Worm (Caenorhabditis elegans) whole organism, L1 larva: ENCODE data around the gene F49C12.1.
A peak's percentile ranks its signal among the peaks of the same experiment; 100 is the strongest.

Experiments used
- C16A3.4 ChIP-seq: fragments of 150-350 bp; optimal IDR thresholded peaks from 2 replicates; lab custom pipeline; 2014; ENCODE audit warnings: missing biosample characterization, missing genetic modification characterization
- C34B4.2 ChIP-seq: sonication (generic microtip); optimal IDR thresholded peaks from 2 replicates; lab custom pipeline; 2017; ENCODE audit warnings: mild to moderate bottlenecking, missing genetic modification characterization, missing compliant biosample characterization
- F16B12.6 ChIP-seq: fragments of 150-350 bp; optimal IDR thresholded peaks from 2 replicates; lab custom pipeline; 2014; ENCODE audit warnings: missing biosample characterization, missing genetic modification characterization
- alr-1 ChIP-seq: fragments of 200-800 bp; sonication (Bioruptor generic); optimal IDR thresholded peaks from 2 replicates; lab custom pipeline; 2018; ENCODE audit warnings: borderline replicate concordance, mild to moderate bottlenecking, missing genetic modification characterization, missing compliant biosample characterization
- blmp-1 ChIP-seq: fragments of 150-350 bp; optimal IDR thresholded peaks from 2 replicates; lab custom pipeline; 2014; ENCODE audit warnings: missing biosample characterization, missing genetic modification characterization
- ceh-82 ChIP-seq, 3 experiments: fragments of 150-350 bp in 1 of 3; sonication (generic microtip) in 2 of 3; optimal IDR thresholded peaks; 2 replicates each; lab custom pipeline; 2014 to 2017; ENCODE audit warnings: missing biosample characterization in 3 of 3, missing genetic modification characterization in 3 of 3
- ces-1 ChIP-seq: fragments of 150-350 bp; optimal IDR thresholded peaks from 2 replicates; lab custom pipeline; 2014; ENCODE audit warnings: missing biosample characterization, missing genetic modification reagents, missing genetic modification characterization
- dsc-1 ChIP-seq: sonication (generic microtip); optimal IDR thresholded peaks from 2 replicates; lab custom pipeline; 2016; ENCODE audit warnings: mild to moderate bottlenecking, missing genetic modification characterization, missing compliant biosample characterization
- efl-1 ChIP-seq, 4 experiments: fragments of 150-350 bp; optimal IDR thresholded peaks in 3 of 4; peaks in 1 of 4; 1 replicate in 1 of 4; 2 replicates in 3 of 4; lab custom pipeline; 2014; ENCODE audit warnings: missing biosample characterization in 2 of 4, missing genetic modification characterization in 2 of 4, missing genetic modification reagents in 2 of 4
- egl-13 ChIP-seq: sonication (generic microtip); optimal IDR thresholded peaks from 2 replicates; lab custom pipeline; 2016; ENCODE audit warnings: missing genotype, missing genetic modification reagents, missing genetic modification characterization, missing compliant biosample characterization
- elt-2 ChIP-seq: sonication (generic microtip); optimal IDR thresholded peaks from 2 replicates; lab custom pipeline; 2016; ENCODE audit warnings: missing genetic modification characterization, mild to moderate bottlenecking, inconsistent platforms, missing compliant biosample characterization, missing genetic modification reagents
- elt-3 ChIP-seq, 6 experiments: fragments of 150-350 bp in 1 of 6; sonication (generic microtip); optimal IDR thresholded peaks; 2 replicates each; lab custom pipeline; 2017 to 2018; ENCODE audit warnings: missing biosample characterization in 6 of 6, missing genetic modification characterization in 6 of 6, inconsistent platforms in 1 of 6
- ets-5 ChIP-seq: fragments of 200-800 bp; sonication (Bioruptor generic); IDR thresholded peaks from 2 replicates; pipeline ENCODE4 v1.3.6; 2022; ENCODE audit warnings: missing genetic modification characterization, missing compliant biosample characterization
- fkh-10 ChIP-seq: sonication (generic microtip); optimal IDR thresholded peaks from 2 replicates; lab custom pipeline; 2017; ENCODE audit warnings: missing biosample characterization, missing genetic modification reagents, missing genetic modification characterization
- grh-1 ChIP-seq: fragments of 200-800 bp; sonication (Bioruptor generic); IDR thresholded peaks from 2 replicates; pipeline ENCODE4 v1.3.6; 2022; ENCODE audit warnings: missing genetic modification reagents, missing genetic modification characterization, missing compliant biosample characterization
- hlh-17 ChIP-seq: fragments of 200-800 bp; sonication (Bioruptor generic); optimal IDR thresholded peaks from 2 replicates; lab custom pipeline; 2018; ENCODE audit warnings: missing genetic modification characterization, mild to moderate bottlenecking, missing compliant biosample characterization, moderate library complexity, borderline replicate concordance
- hlh-4 ChIP-seq: sonication (generic microtip); optimal IDR thresholded peaks from 2 replicates; lab custom pipeline; 2016; ENCODE audit warnings: mild to moderate bottlenecking, missing genetic modification characterization, missing compliant biosample characterization
- hpl-2 ChIP-seq: fragments of 150-350 bp; optimal IDR thresholded peaks from 2 replicates; lab custom pipeline; 2014; ENCODE audit warnings: missing biosample characterization, missing genetic modification reagents, missing genetic modification characterization
- isw-1 ChIP-seq: fragments of 200-800 bp; sonication (Bioruptor generic); IDR thresholded peaks from 2 replicates; pipeline ENCODE4 v1.3.6; 2022; ENCODE audit warnings: missing genetic modification characterization, missing compliant biosample characterization
- lin-35 ChIP-seq, 2 experiments: fragments of 150-350 bp; optimal IDR thresholded peaks; 2 replicates each; lab custom pipeline; 2014; ENCODE audit warnings: missing biosample characterization in 2 of 2, missing genetic modification characterization in 2 of 2, missing genetic modification reagents in 2 of 2
- mab-9 ChIP-seq: fragments of 200-800 bp; sonication (Bioruptor generic); IDR thresholded peaks from 2 replicates; pipeline ENCODE4 v1.3.6; 2022; ENCODE audit warnings: missing genetic modification reagents, missing genetic modification characterization, missing compliant biosample characterization
- mep-1 ChIP-seq: fragments of 150-350 bp; optimal IDR thresholded peaks from 2 replicates; lab custom pipeline; 2014; ENCODE audit warnings: missing biosample characterization, missing genetic modification characterization
- nhr-11 ChIP-seq: fragments of 150-350 bp; optimal IDR thresholded peaks from 2 replicates; lab custom pipeline; 2014; ENCODE audit warnings: missing biosample characterization, missing genetic modification characterization
- nhr-12 ChIP-seq: sonication (generic microtip); optimal IDR thresholded peaks from 2 replicates; lab custom pipeline; 2017; ENCODE audit warnings: missing biosample characterization, missing genetic modification characterization
- nhr-20 ChIP-seq: sonication (generic microtip); optimal IDR thresholded peaks from 2 replicates; lab custom pipeline; 2016; ENCODE audit warnings: mild to moderate bottlenecking, missing genetic modification characterization, missing compliant biosample characterization
- nhr-237 ChIP-seq: fragments of 150-350 bp; optimal IDR thresholded peaks from 2 replicates; lab custom pipeline; 2014; ENCODE audit warnings: missing biosample characterization, missing genetic modification characterization
- nhr-47 ChIP-seq: sonication (generic microtip); optimal IDR thresholded peaks from 2 replicates; lab custom pipeline; 2016; ENCODE audit warnings: mild to moderate bottlenecking, missing genetic modification characterization, moderate library complexity, missing compliant biosample characterization
- nhr-71 ChIP-seq: sonication (generic microtip); optimal IDR thresholded peaks from 2 replicates; lab custom pipeline; 2016; ENCODE audit warnings: mild to moderate bottlenecking, missing genetic modification characterization, moderate library complexity, missing compliant biosample characterization
- nhr-84 ChIP-seq: sonication (generic microtip); optimal IDR thresholded peaks from 2 replicates; lab custom pipeline; 2017; ENCODE audit warnings: missing biosample characterization, missing genetic modification characterization
- nhr-85 ChIP-seq: sonication (generic microtip); peaks from one replicate; lab custom pipeline; 2016; ENCODE audit warnings: missing genetic modification characterization, inconsistent platforms, missing compliant biosample characterization
- nhr-90 ChIP-seq: sonication (generic microtip); optimal IDR thresholded peaks from 2 replicates; lab custom pipeline; 2016; ENCODE audit warnings: mild to moderate bottlenecking, missing genetic modification characterization, missing compliant biosample characterization; ENCODE audit not compliant: poor library complexity
- pqm-1 ChIP-seq: sonication (generic microtip); optimal IDR thresholded peaks from 3 replicates; lab custom pipeline; 2017; ENCODE audit warnings: missing biosample characterization, missing genetic modification characterization
- rnt-1 ChIP-seq: sonication (generic microtip); optimal IDR thresholded peaks from 2 replicates; lab custom pipeline; 2016; ENCODE audit warnings: mild to moderate bottlenecking, missing genetic modification characterization, moderate library complexity, missing compliant biosample characterization
- snu-23 ChIP-seq: sonication (generic microtip); optimal IDR thresholded peaks from 2 replicates; lab custom pipeline; 2016; ENCODE audit warnings: missing genetic modification characterization, missing compliant biosample characterization
- sup-37 ChIP-seq: fragments of 200-800 bp; sonication (Bioruptor generic); optimal IDR thresholded peaks from 2 replicates; lab custom pipeline; 2018; ENCODE audit warnings: mild to moderate bottlenecking, missing genetic modification characterization, missing compliant biosample characterization
- tbx-2 ChIP-seq: sonication (generic microtip); optimal IDR thresholded peaks from 2 replicates; lab custom pipeline; 2016; ENCODE audit warnings: missing genetic modification characterization, missing compliant biosample characterization
- unc-130 ChIP-seq: fragments of 150-350 bp; optimal IDR thresholded peaks from 2 replicates; lab custom pipeline; 2017; ENCODE audit warnings: missing biosample characterization, missing genetic modification characterization, inconsistent platforms
- unc-30 ChIP-seq: sonication (generic microtip); optimal IDR thresholded peaks from 2 replicates; lab custom pipeline; 2017; ENCODE audit warnings: missing biosample characterization, missing genetic modification characterization
- unc-98 ChIP-seq: fragments of 200-800 bp; sonication (Bioruptor generic); IDR thresholded peaks from 2 replicates; pipeline ENCODE4 v1.3.6; 2022; ENCODE audit warnings: missing genetic modification characterization, missing compliant biosample characterization
- ztf-4 ChIP-seq: fragments of 150-350 bp; optimal IDR thresholded peaks from 2 replicates; lab custom pipeline; 2014; ENCODE audit warnings: missing biosample characterization, missing genetic modification characterization

The F49C12.1 gene

ce11 chrIV:9321039-9321851, 25.1 kb upstream of the F49C12.1 start, which contains the start of the genes F49C12.12 and vha-17 (continued):
- TF ChIP-seq efl-1 (optimal IDR thresholded peaks at IDR 0.05; lab: Kevin White, UChicago) (peak; percentile 10 to 42), efl-1 (GFP tag; optimal IDR thresholded peaks at IDR 0.05 in 1 of 2; lab: Kevin White, UChicago) (peak; percentile 27 to 34), hlh-4 (no peak), nhr-47 (tag; lab: Kevin White, UChicago) (peak; percentile 31)

- TF ChIP-seq nhr-71 (tag; lab: Kevin White, UChicago) (peak; percentile 16), elt-3 (tag; optimal IDR thresholded peaks at IDR 0.05; lab: Kevin White, UChicago) (no peak)
These were observed 23.9 kb upstream of the F49C12.1 start for ce11 chrIV:9320023-9320422.

ce11 chrIV:9319080-9319479, 22.9 kb upstream of the F49C12.1 start, which contains the start of the genes F49C12.11 and nemt-1:
Gene F49C12.11 (plus strand): TSS chrIV:9319380.
Gene nemt-1 (minus strand): TSS chrIV:9319439.
- TF ChIP-seq C34B4.2 (tag; lab: Kevin White, UChicago) (no peak), unc-130 (tag; lab: Kevin White, UChicago) (no peak), blmp-1 (no peak), dsc-1 (tag; lab: Kevin White, UChicago) (no peak), nhr-20 (tag; lab: Kevin White, UChicago) (no peak), nhr-85 (no peak), pqm-1 (tag; lab: Kevin White, UChicago) (no peak), tbx-2 (tag; lab: Kevin White, UChicago) (no peak), nhr-71 (tag; lab: Kevin White, UChicago) (no peak), hpl-2 (no peak), unc-30 (tag; lab: Kevin White, UChicago) (no peak), mab-9 (no peak), efl-1 (optimal IDR thresholded peaks at IDR 0.05; lab: Kevin White, UChicago) (no peak), efl-1 (GFP tag; optimal IDR thresholded peaks at IDR 0.05 in 1 of 2; lab: Kevin White, UChicago) (no peak), sup-37 (GFP tag; lab: Kevin White, UChicago) (no peak), F16B12.6 (tag; lab: Kevin White, UChicago) (no peak), alr-1 (tag; lab: Kevin White, UChicago) (no peak), nhr-12 (tag; lab: Kevin White, UChicago) (no peak), nhr-90 (no peak), lin-35 (GFP tag; optimal IDR thresholded peaks at IDR 0.05; lab: Kevin White, UChicago) (no peak)

ce11 chrIV:9318147-9318546, 22.0 kb upstream of the F49C12.1 start:
- TF ChIP-seq elt-2 (tag; lab: Kevin White, UChicago) (no peak), hlh-17 (GFP tag; lab: Kevin White, UChicago) (no peak), fkh-10 (GFP tag; lab: Kevin White, UChicago) (no peak), unc-98 (no peak), isw-1 (GFP tag; lab: Robert Waterston, UW) (no peak)

- TF ChIP-seq ets-5 (GFP tag; lab: Robert Waterston, UW) (no peak), grh-1 (GFP tag; lab: Robert Waterston, UW) (no peak), blmp-1 (peak; percentile 25), ztf-4 (no peak), alr-1 (tag; lab: Kevin White, UChicago) (no peak), nhr-11 (tag; lab: Kevin White, UChicago) (no peak), egl-13 (tag; lab: Kevin White, UChicago) (no peak), nhr-85 (peak; percentile 69), ceh-82 (tag; optimal IDR thresholded peaks at IDR 0.05; lab: Kevin White, UChicago) (peak in 2 of 3 experiments; percentile 19 to 41), ces-1 (no peak), mep-1 (no peak), elt-3 (tag; optimal IDR thresholded peaks at IDR 0.05; lab: Kevin White, UChicago) (no peak), nhr-84 (no peak), nhr-237 (tag; lab: Kevin White, UChicago) (no peak), rnt-1 (tag; lab: Kevin White, UChicago) (peak; percentile 48), elt-2 (tag; lab: Kevin White, UChicago) (peak; percentile 4), lin-35 (GFP tag; optimal IDR thresholded peaks at IDR 0.05; lab: Kevin White, UChicago) (peak; percentile 30 to 53), C16A3.4 (tag; lab: Kevin White, UChicago) (peak; percentile 45), unc-130 (tag; lab: Kevin White, UChicago) (peak; percentile 61), nhr-20 (tag; lab: Kevin White, UChicago) (peak; percentile 30), nhr-47 (tag; lab: Kevin White, UChicago) (peak; percentile 37), snu-23 (GFP tag; lab: Kevin White, UChicago) (peak; percentile 47)
These were observed 20.0 kb upstream of the F49C12.1 start, which contains the start of the genes F49C12.9 and rpn-7 for ce11 chrIV:9316068-9316681. Gene F49C12.9 (minus strand): TSS chrIV:9316215. Gene rpn-7 (plus strand): TSS chrIV:9316631.
